Fruit fly (Drosophila melanogaster): ENCODE measurements around the gene obst-F.

obst-F gene

dm6 chr3L:20192872-20193747, 8.3 kb downstream of the obst-F start:
- TF ChIP-seq h (GFP tag; optimal IDR thresholded peaks at IDR 0.05), result peak; percentile 5
- no peak for TF ChIP-seq Sp1 (GFP tag; optimal IDR thresholded peaks at IDR 0.05)
- peak; percentile 20 for TF ChIP-seq HLH106 (tag; optimal IDR thresholded peaks at IDR 0.05)
- peak; percentile 2 for TF ChIP-seq woc (GFP tag; optimal IDR thresholded peaks at IDR 0.05)
- TF ChIP-seq dl (GFP tag; optimal IDR thresholded peaks at IDR 0.05; ENCODE audit: insufficient read depth in 1 of 2, partially characterized antibody in 2 of 2), result no peak
- TF ChIP-seq dmrt93B (GFP tag; optimal IDR thresholded peaks at IDR 0.05), result no peak
- peak; percentile 4 for TF ChIP-seq psq (GFP tag; optimal IDR thresholded peaks at IDR 0.05)
- TF ChIP-seq usp (GFP tag; optimal IDR thresholded peaks at IDR 0.05), result no peak
- no peak for TF ChIP-seq Rel (GFP tag; optimal IDR thresholded peaks at IDR 0.05)
- TF ChIP-seq Rel (tag; optimal IDR thresholded peaks at IDR 0.05), result peak; percentile 53
- TF ChIP-seq GATAd (GFP tag; optimal IDR thresholded peaks at IDR 0.05), result no peak
- peak; percentile 22 for TF ChIP-seq ey (GFP tag; optimal IDR thresholded peaks at IDR 0.05)
- peak; percentile 7 for TF ChIP-seq rgr (GFP tag; optimal IDR thresholded peaks at IDR 0.05)
- no peak for TF ChIP-seq Hr83 (GFP tag; optimal IDR thresholded peaks at IDR 0.05; ENCODE audit: poor library complexity, severe bottlenecking)

dm6 chr3L:20191848-20192247, 9.6 kb downstream of the obst-F start:
- TF ChIP-seq lola (GFP tag; optimal IDR thresholded peaks at IDR 0.05) (no peak), sage (GFP tag; optimal IDR thresholded peaks at IDR 0.05) (no peak), Dfd (GFP tag; optimal IDR thresholded peaks at IDR 0.05) (peak; percentile 97), ey (GFP tag; optimal IDR thresholded peaks at IDR 0.05) (no peak)

dm6 chr3L:20187885-20188570, 13.4 kb downstream of the obst-F start, which contains the start of gene Ssk:
Gene Ssk (plus strand): TSS chr3L:20188522.
- TF ChIP-seq Rel (GFP tag; optimal IDR thresholded peaks at IDR 0.05) (peak; percentile 13), Rel (tag; optimal IDR thresholded peaks at IDR 0.05) (peak; percentile 63), Dif (GFP tag; optimal IDR thresholded peaks at IDR 0.05; ENCODE audit: partially characterized antibody) (peak; percentile 59), GATAd (GFP tag; optimal IDR thresholded peaks at IDR 0.05) (no peak), Vsx2 (GFP tag; optimal IDR thresholded peaks at IDR 0.05; ENCODE audit: partially characterized antibody) (peak; percentile 90), CrebA (GFP tag; optimal IDR thresholded peaks at IDR 0.05; ENCODE audit: borderline replicate concordance) (peak; percentile 80), N (GFP tag; optimal IDR thresholded peaks at IDR 0.05) (no peak), ey (GFP tag; optimal IDR thresholded peaks at IDR 0.05) (no peak), h (GFP tag; optimal IDR thresholded peaks at IDR 0.05) (peak; percentile 20), Sp1 (GFP tag; optimal IDR thresholded peaks at IDR 0.05) (peak; percentile 7), br (GFP tag; optimal IDR thresholded peaks at IDR 0.05) (no peak), CG32264 (GFP tag; optimal IDR thresholded peaks at IDR 0.05) (no peak)

- TF ChIP-seq Mio (GFP tag; optimal IDR thresholded peaks at IDR 0.05) (no peak), fru (GFP tag; optimal IDR thresholded peaks at IDR 0.05) (peak; percentile 3), CG9705 (GFP tag; optimal IDR thresholded peaks at IDR 0.05) (no peak), CrebA (GFP tag; optimal IDR thresholded peaks at IDR 0.05; ENCODE audit: borderline replicate concordance) (peak; percentile 55), Hr78 (GFP tag; optimal IDR thresholded peaks at IDR 0.05) (no peak), br (GFP tag; optimal IDR thresholded peaks at IDR 0.05) (no peak), N (GFP tag; optimal IDR thresholded peaks at IDR 0.05) (no peak), Abd-B (GFP tag; optimal IDR thresholded peaks at IDR 0.05) (no peak), rgr (GFP tag; optimal IDR thresholded peaks at IDR 0.05) (peak; percentile 16), brk (GFP tag; optimal IDR thresholded peaks at IDR 0.05) (no peak), ey (GFP tag; optimal IDR thresholded peaks at IDR 0.05) (no peak), dl (GFP tag; optimal IDR thresholded peaks at IDR 0.05; ENCODE audit: insufficient read depth in 1 of 2, partially characterized antibody in 2 of 2) (peak; percentile 72 to 78), Dfd (GFP tag; optimal IDR thresholded peaks at IDR 0.05) (no peak), sage (GFP tag; optimal IDR thresholded peaks at IDR 0.05) (no peak), GATAd (GFP tag; optimal IDR thresholded peaks at IDR 0.05) (no peak), psq (GFP tag; optimal IDR thresholded peaks at IDR 0.05) (peak; percentile 46), Vsx2 (GFP tag; optimal IDR thresholded peaks at IDR 0.05; ENCODE audit: partially characterized antibody) (peak; percentile 89), CG32264 (GFP tag; optimal IDR thresholded peaks at IDR 0.05) (no peak), Sp1 (GFP tag; optimal IDR thresholded peaks at IDR 0.05) (no peak), Hr83 (GFP tag; optimal IDR thresholded peaks at IDR 0.05; ENCODE audit: poor library complexity, severe bottlenecking) (no peak), sv (GFP tag; optimal IDR thresholded peaks at IDR 0.05) (peak; percentile 35), usp (GFP tag; optimal IDR thresholded peaks at IDR 0.05) (no peak), Rel (GFP tag; optimal IDR thresholded peaks at IDR 0.05) (no peak), Rel (tag; optimal IDR thresholded peaks at IDR 0.05) (peak; percentile 15), woc (GFP tag; optimal IDR thresholded peaks at IDR 0.05) (no peak), Hnf4 (GFP tag; optimal IDR thresholded peaks at IDR 0.05) (no peak), dmrt93B (GFP tag; optimal IDR thresholded peaks at IDR 0.05) (no peak), dsf (GFP tag; optimal IDR thresholded peaks at IDR 0.05; ENCODE audit: borderline replicate concordance) (no peak), Jra (GFP tag; optimal IDR thresholded peaks at IDR 0.05) (peak; percentile 78), lola (GFP tag; optimal IDR thresholded peaks at IDR 0.05) (no peak), foxo (GFP tag; optimal IDR thresholded peaks at IDR 0.05) (no peak), jim (GFP tag; optimal IDR thresholded peaks at IDR 0.05) (no peak), h (GFP tag; optimal IDR thresholded peaks at IDR 0.05) (no peak)
Observed at dm6 chr3L:20186294-20187020, 15.0 kb downstream of the obst-F start.
